Worm (Caenorhabditis elegans): ENCODE results near the gene K05F6.12.

DNA sequence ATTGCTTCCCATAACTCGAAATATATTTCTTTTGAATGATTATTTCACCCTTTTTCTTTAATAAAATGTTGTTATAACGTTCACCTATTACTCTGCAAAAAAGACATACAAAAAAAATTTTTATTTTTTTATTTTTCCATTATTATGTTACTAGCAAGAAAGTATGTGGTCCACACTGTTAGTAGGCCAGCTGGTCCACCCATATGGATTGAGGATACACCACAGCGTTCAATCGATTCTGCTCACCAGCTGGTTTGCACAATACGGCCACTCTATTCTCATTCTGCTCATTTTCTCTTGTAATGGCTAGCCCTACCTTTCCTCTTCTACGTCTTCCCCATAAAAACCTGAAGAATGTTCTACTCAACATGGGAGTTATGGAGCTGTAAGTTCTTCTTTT is 7.1 kb upstream of the K05F6.12 start, which contains the start of gene fbxb-44:
- TF ChIP-seq klf-2 (GFP tag; conservative IDR thresholded peaks at IDR 0.05), result no peak
- no peak for TF ChIP-seq med-1 (GFP tag; optimal IDR thresholded peaks at IDR 0.05; ENCODE audit: insufficient read depth)
- TF ChIP-seq T22C8.4 (GFP tag; IDR thresholded peaks at IDR 0.05), result no peak
- TF ChIP-seq ztf-23 (GFP tag; IDR thresholded peaks at IDR 0.05), result no peak
- TF ChIP-seq flt-1 (GFP tag; IDR thresholded peaks at IDR 0.05), result no peak
- no peak for TF ChIP-seq ztf-29 (GFP tag; IDR thresholded peaks at IDR 0.05)
- TF ChIP-seq tab-1 (GFP tag; IDR thresholded peaks at IDR 0.05), result no peak
